Worm (Caenorhabditis elegans) whole organism, L1 larva: ENCODE data around the gene snap-29.

Source experiments
- C04F5.9 ChIP-seq: sonication (generic microtip); optimal IDR thresholded peaks from 2 replicates; lab custom pipeline; 2016; ENCODE audit warnings: missing genetic modification characterization, missing compliant biosample characterization
- C16A3.4 ChIP-seq: fragments of 150-350 bp; optimal IDR thresholded peaks from 2 replicates; lab custom pipeline; 2014; ENCODE audit warnings: missing biosample characterization, missing genetic modification characterization
- F16B12.6 ChIP-seq: fragments of 150-350 bp; optimal IDR thresholded peaks from 2 replicates; lab custom pipeline; 2014; ENCODE audit warnings: missing biosample characterization, missing genetic modification characterization
- Y116A8C.19 ChIP-seq: sonication (generic microtip); optimal IDR thresholded peaks from 2 replicates; lab custom pipeline; 2016; ENCODE audit warnings: missing compliant biosample characterization, missing genetic modification characterization, borderline replicate concordance
- alr-1 ChIP-seq: fragments of 200-800 bp; sonication (Bioruptor generic); optimal IDR thresholded peaks from 2 replicates; lab custom pipeline; 2018; ENCODE audit warnings: borderline replicate concordance, mild to moderate bottlenecking, missing genetic modification characterization, missing compliant biosample characterization
- aly-2 ChIP-seq: fragments of 150-350 bp; optimal IDR thresholded peaks from 2 replicates; lab custom pipeline; 2014; ENCODE audit warnings: missing biosample characterization, missing genetic modification characterization
- ceh-63 ChIP-seq: fragments of 200-800 bp; sonication (Bioruptor generic); optimal IDR thresholded peaks from 2 replicates; lab custom pipeline; 2018; ENCODE audit warnings: mild to moderate bottlenecking, missing genetic modification characterization, missing compliant biosample characterization
- ceh-8 ChIP-seq: fragments of 200-800 bp; sonication (Bioruptor generic); optimal IDR thresholded peaks from 2 replicates; lab custom pipeline; 2018; ENCODE audit warnings: mild to moderate bottlenecking, missing genetic modification characterization, moderate library complexity, missing compliant biosample characterization
- ceh-82 ChIP-seq, 3 experiments: fragments of 150-350 bp in 1 of 3; sonication (generic microtip) in 2 of 3; optimal IDR thresholded peaks; 2 replicates each; lab custom pipeline; 2014 to 2017; ENCODE audit warnings: missing biosample characterization in 3 of 3, missing genetic modification characterization in 3 of 3
- ceh-88 ChIP-seq: fragments of 200-800 bp; sonication (Bioruptor generic); IDR thresholded peaks from 2 replicates; pipeline ENCODE4 v1.3.6; 2022; ENCODE audit warnings: missing genetic modification characterization, missing compliant biosample characterization
- ceh-90 ChIP-seq: sonication (generic microtip); optimal IDR thresholded peaks from 2 replicates; lab custom pipeline; 2016; ENCODE audit warnings: missing genetic modification characterization, missing compliant biosample characterization
- ces-1 ChIP-seq: fragments of 150-350 bp; optimal IDR thresholded peaks from 2 replicates; lab custom pipeline; 2014; ENCODE audit warnings: missing biosample characterization, missing genetic modification reagents, missing genetic modification characterization
- egl-27 ChIP-seq, 2 experiments: fragments of 150-350 bp in 1 of 2; sonication (generic microtip); optimal IDR thresholded peaks; 3 replicates each; lab custom pipeline; 2017 to 2018; ENCODE audit warnings: missing biosample characterization in 2 of 2, missing genetic modification characterization in 2 of 2, missing genetic modification reagents in 2 of 2
- elt-3 ChIP-seq, 6 experiments: fragments of 150-350 bp in 1 of 6; sonication (generic microtip); optimal IDR thresholded peaks; 2 replicates each; lab custom pipeline; 2017 to 2018; ENCODE audit warnings: missing biosample characterization in 6 of 6, missing genetic modification characterization in 6 of 6, inconsistent platforms in 1 of 6
- ets-5 ChIP-seq: fragments of 200-800 bp; sonication (Bioruptor generic); IDR thresholded peaks from 2 replicates; pipeline ENCODE4 v1.3.6; 2022; ENCODE audit warnings: missing genetic modification characterization, missing compliant biosample characterization
- fkh-10 ChIP-seq: sonication (generic microtip); optimal IDR thresholded peaks from 2 replicates; lab custom pipeline; 2017; ENCODE audit warnings: missing biosample characterization, missing genetic modification reagents, missing genetic modification characterization
- fkh-8 ChIP-seq: sonication (generic microtip); optimal IDR thresholded peaks from 2 replicates; lab custom pipeline; 2016; ENCODE audit warnings: mild to moderate bottlenecking, missing genetic modification characterization, missing compliant biosample characterization
- fos-1 ChIP-seq: fragments of 150-350 bp; optimal IDR thresholded peaks from 2 replicates; lab custom pipeline; 2014; ENCODE audit warnings: missing biosample characterization, missing genetic modification characterization
- grh-1 ChIP-seq: fragments of 200-800 bp; sonication (Bioruptor generic); IDR thresholded peaks from 2 replicates; pipeline ENCODE4 v1.3.6; 2022; ENCODE audit warnings: missing genetic modification reagents, missing genetic modification characterization, missing compliant biosample characterization
- hlh-17 ChIP-seq: fragments of 200-800 bp; sonication (Bioruptor generic); optimal IDR thresholded peaks from 2 replicates; lab custom pipeline; 2018; ENCODE audit warnings: missing genetic modification characterization, mild to moderate bottlenecking, missing compliant biosample characterization, moderate library complexity, borderline replicate concordance
- hpl-2 ChIP-seq: fragments of 150-350 bp; optimal IDR thresholded peaks from 2 replicates; lab custom pipeline; 2014; ENCODE audit warnings: missing biosample characterization, missing genetic modification reagents, missing genetic modification characterization
- irx-1 ChIP-seq: sonication (generic microtip); optimal IDR thresholded peaks from 2 replicates; lab custom pipeline; 2016; ENCODE audit warnings: missing genetic modification characterization, missing compliant biosample characterization
- jun-1 ChIP-seq: fragments of 150-350 bp; optimal IDR thresholded peaks from 2 replicates; lab custom pipeline; 2014; ENCODE audit warnings: missing biosample characterization, missing genetic modification reagents, missing genetic modification characterization
- lin-14 ChIP-seq: fragments of 200-800 bp; sonication (Bioruptor generic); optimal IDR thresholded peaks from 2 replicates; lab custom pipeline; 2018; ENCODE audit warnings: mild to moderate bottlenecking, missing genetic modification characterization, moderate library complexity, missing compliant biosample characterization
- lin-15B ChIP-seq: fragments of 150-350 bp; sonication (generic microtip); optimal IDR thresholded peaks from 3 replicates; lab custom pipeline; 2014; ENCODE audit warnings: missing biosample characterization, missing genetic modification characterization
- lin-35 ChIP-seq, 2 experiments: fragments of 150-350 bp; optimal IDR thresholded peaks; 2 replicates each; lab custom pipeline; 2014; ENCODE audit warnings: missing biosample characterization in 2 of 2, missing genetic modification characterization in 2 of 2, missing genetic modification reagents in 2 of 2
- lsy-2 ChIP-seq, 2 experiments: fragments of 150-350 bp; optimal IDR thresholded peaks; 2 replicates each; lab custom pipeline; 2014; ENCODE audit warnings: missing biosample characterization in 2 of 2, missing genetic modification characterization in 2 of 2
- nhr-20 ChIP-seq: sonication (generic microtip); optimal IDR thresholded peaks from 2 replicates; lab custom pipeline; 2016; ENCODE audit warnings: mild to moderate bottlenecking, missing genetic modification characterization, missing compliant biosample characterization
- nhr-85 ChIP-seq: sonication (generic microtip); peaks from one replicate; lab custom pipeline; 2016; ENCODE audit warnings: missing genetic modification characterization, inconsistent platforms, missing compliant biosample characterization
- pag-3 ChIP-seq: sonication (generic microtip); optimal IDR thresholded peaks from 2 replicates; lab custom pipeline; 2017; ENCODE audit warnings: missing genetic modification characterization, mild to moderate bottlenecking, missing compliant biosample characterization, antibody characterized with exemption, borderline replicate concordance; ENCODE audit not compliant: insufficient read depth
- pax-3 ChIP-seq: fragments of 200-800 bp; sonication (Bioruptor generic); optimal IDR thresholded peaks from 2 replicates; lab custom pipeline; 2018; ENCODE audit warnings: mild to moderate bottlenecking, missing genetic modification characterization, moderate library complexity, missing compliant biosample characterization
- rnt-1 ChIP-seq: sonication (generic microtip); optimal IDR thresholded peaks from 2 replicates; lab custom pipeline; 2016; ENCODE audit warnings: mild to moderate bottlenecking, missing genetic modification characterization, moderate library complexity, missing compliant biosample characterization
- skn-1 ChIP-seq: fragments of 150-350 bp; optimal IDR thresholded peaks from 2 replicates; lab custom pipeline; 2014; ENCODE audit warnings: missing biosample characterization, missing genetic modification characterization
- sox-4 ChIP-seq: sonication (generic microtip); optimal IDR thresholded peaks from 2 replicates; lab custom pipeline; 2016; ENCODE audit warnings: missing genetic modification characterization, missing compliant biosample characterization
- sptf-1 ChIP-seq: fragments of 150-350 bp; optimal IDR thresholded peaks from 2 replicates; lab custom pipeline; 2014; ENCODE audit warnings: missing biosample characterization, missing genetic modification characterization
- tbx-2 ChIP-seq: sonication (generic microtip); optimal IDR thresholded peaks from 2 replicates; lab custom pipeline; 2016; ENCODE audit warnings: missing genetic modification characterization, missing compliant biosample characterization
- tlp-1 ChIP-seq: fragments of 150-350 bp; optimal IDR thresholded peaks from 2 replicates; lab custom pipeline; 2014; ENCODE audit warnings: missing biosample characterization, missing genetic modification characterization
- unc-30 ChIP-seq: sonication (generic microtip); optimal IDR thresholded peaks from 2 replicates; lab custom pipeline; 2017; ENCODE audit warnings: missing biosample characterization, missing genetic modification characterization
- unc-62 ChIP-seq: fragments of 150-350 bp; optimal IDR thresholded peaks from 2 replicates; lab custom pipeline; 2014; ENCODE audit warnings: missing biosample characterization, missing genetic modification reagents, missing genetic modification characterization
- unc-98 ChIP-seq: fragments of 200-800 bp; sonication (Bioruptor generic); IDR thresholded peaks from 2 replicates; pipeline ENCODE4 v1.3.6; 2022; ENCODE audit warnings: missing genetic modification characterization, missing compliant biosample characterization
- vab-15 ChIP-seq: sonication (generic microtip); optimal IDR thresholded peaks from 2 replicates; lab custom pipeline; 2017; ENCODE audit warnings: missing genotype, mild to moderate bottlenecking, missing genetic modification characterization, missing compliant biosample characterization
- xbp-1 ChIP-seq: sonication (generic microtip); optimal IDR thresholded peaks from 2 replicates; lab custom pipeline; 2016; ENCODE audit warnings: missing genetic modification characterization, missing compliant biosample characterization
- zag-1 ChIP-seq: fragments of 150-350 bp; optimal IDR thresholded peaks from 2 replicates; lab custom pipeline; 2014; ENCODE audit warnings: missing biosample characterization, missing genetic modification characterization

Gene snap-29

ce11 chrIII:8801864-8802818, 26.1 kb downstream of the snap-29 start (continued):
- TF ChIP-seq lsy-2 (tag; optimal IDR thresholded peaks at IDR 0.05; lab: Kevin White, UChicago) (peak; percentile 93 to 96), tbx-2 (peak; percentile 97), ceh-63 (GFP tag; lab: Kevin White, UChicago) (no peak), pax-3 (tag; lab: Kevin White, UChicago) (peak; percentile 83), sox-4 (tag; lab: Kevin White, UChicago) (peak; percentile 56), C04F5.9 (tag; lab: Kevin White, UChicago) (peak; percentile 65), unc-98 (GFP tag; lab: Robert Waterston, UW) (peak; percentile 53; the same call in 1 of the 2 replicates), tlp-1 (tag; lab: Kevin White, UChicago) (no peak), fkh-10 (GFP tag; lab: Kevin White, UChicago) (peak; percentile 93), lin-15B (peak; percentile 9), hlh-17 (GFP tag; lab: Kevin White, UChicago) (no peak), lin-35 (GFP tag; optimal IDR thresholded peaks at IDR 0.05; lab: Kevin White, UChicago) (peak; percentile 72 to 91), ceh-90 (tag; lab: Kevin White, UChicago) (no peak), nhr-20 (tag; lab: Kevin White, UChicago) (peak; percentile 98), zag-1 (tag; lab: Kevin White, UChicago) (peak; percentile 98), grh-1 (GFP tag; lab: Robert Waterston, UW) (peak; percentile 82), Y116A8C.19 (tag; lab: Kevin White, UChicago) (no peak), jun-1 (tag; lab: Kevin White, UChicago) (peak; percentile 97), lin-14 (peak; percentile 99), ets-5 (GFP tag; lab: Robert Waterston, UW) (no peak), ceh-82 (tag; optimal IDR thresholded peaks at IDR 0.05; lab: Kevin White, UChicago) (peak; percentile 69 to 96 (median 96)), irx-1 (tag; lab: Kevin White, UChicago) (peak; percentile 94), ceh-8 (GFP tag; lab: Kevin White, UChicago) (no peak), fos-1 (peak; percentile 95), ces-1 (no peak), unc-62 (peak; percentile 22), C16A3.4 (tag; lab: Kevin White, UChicago) (peak; percentile 91), elt-3 (tag; optimal IDR thresholded peaks at IDR 0.05; lab: Kevin White, UChicago) (peak in 4 of 6 experiments; percentile 36 to 91 (median 60)), egl-27 (tag; optimal IDR thresholded peaks at IDR 0.05; lab: Kevin White, UChicago) (peak; percentile 95 to 96), xbp-1 (tag; lab: Kevin White, UChicago) (peak; percentile 93), pag-3 (tag; lab: Kevin White, UChicago) (no peak), alr-1 (no peak), rnt-1 (tag; lab: Kevin White, UChicago) (peak; percentile 91), ceh-88 (GFP tag; lab: Robert Waterston, UW) (peak; percentile 90), F16B12.6 (tag; lab: Kevin White, UChicago) (peak; percentile 40), unc-30 (no peak), hpl-2 (peak; percentile 92), fkh-8 (tag; lab: Kevin White, UChicago) (peak; percentile 96)

DNA sequence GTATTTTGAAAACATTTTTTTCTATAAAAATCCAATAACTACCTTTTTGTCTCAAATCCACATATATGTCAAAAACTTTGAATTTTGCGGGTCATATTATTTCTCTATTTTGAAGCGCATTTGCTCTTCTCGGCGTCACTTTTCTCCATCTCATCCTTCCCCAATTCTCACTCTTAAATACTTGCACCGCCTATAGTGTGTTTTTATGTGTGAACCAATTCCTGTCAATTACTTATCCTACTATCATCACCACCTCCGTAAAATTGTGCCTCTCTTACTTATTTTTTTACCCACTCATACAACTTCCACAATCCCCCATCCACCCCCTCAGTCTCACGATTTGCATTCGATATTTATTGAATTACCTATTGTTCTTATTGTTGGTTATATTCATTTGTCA, 29.8 kb downstream of the snap-29 start:
- TF ChIP-seq aly-2 (peak; percentile 3), sptf-1 (tag; lab: Kevin White, UChicago) (no peak), irx-1 (tag; lab: Kevin White, UChicago) (no peak), zag-1 (tag; lab: Kevin White, UChicago) (no peak), skn-1 (no peak), lin-14 (no peak), fos-1 (no peak), vab-15 (tag; lab: Kevin White, UChicago) (no peak), nhr-20 (tag; lab: Kevin White, UChicago) (no peak), nhr-85 (peak; percentile 71), pag-3 (tag; lab: Kevin White, UChicago) (no peak)
- TF ChIP-seq, all 84 proteins: peak for 2
